Worm (Caenorhabditis elegans): ENCODE measurements around the gene lron-12.

DNA sequence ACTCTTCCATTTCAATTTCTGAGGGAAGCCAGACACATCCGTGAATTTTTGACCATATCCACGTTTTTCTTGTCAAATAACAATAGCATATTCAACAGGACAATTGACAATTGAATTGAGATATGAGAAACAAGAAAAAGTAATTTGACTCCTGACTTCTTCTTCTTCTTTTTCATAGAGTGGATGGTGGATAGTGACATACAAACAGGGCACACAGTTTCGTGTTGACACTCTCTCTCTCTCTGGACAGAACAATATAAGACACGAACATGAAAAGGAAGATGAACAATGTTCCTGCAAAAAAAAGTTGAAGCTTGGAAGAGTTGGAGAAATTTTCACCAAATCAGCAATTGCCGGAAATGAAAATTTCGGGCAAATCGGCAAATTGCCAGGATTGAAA lies 32.8 kb upstream of the lron-12 start:
- TF ChIP-seq fkh-10 (GFP tag; optimal IDR thresholded peaks at IDR 0.05): no peak
- no peak for TF ChIP-seq nhr-237 (tag; optimal IDR thresholded peaks at IDR 0.05)
- no peak for TF ChIP-seq lin-15B (tag; optimal IDR thresholded peaks at IDR 0.05)
- no peak for TF ChIP-seq aly-2 (tag; optimal IDR thresholded peaks at IDR 0.05)
- TF ChIP-seq lin-39 (tag; optimal IDR thresholded peaks at IDR 0.05): no peak
- no peak for TF ChIP-seq snpc-4 (tag; optimal IDR thresholded peaks at IDR 0.05)
- TF ChIP-seq nhr-41 (GFP tag; IDR thresholded peaks at IDR 0.05): no peak
- TF ChIP-seq lin-13 (GFP tag; optimal IDR thresholded peaks at IDR 0.05): no peak

Measured in whole organism, L4 larva.